Fruit fly (Drosophila melanogaster) whole organism, embryonic: ENCODE results near the gene CG32259.

Experiments used
- Atf6 ChIP-seq: fragments of 200-800 bp; sonication (Bioruptor generic); IDR thresholded peaks from 2 replicates; pipeline ENCODE4 v1.3.6; 2022; ENCODE audit warnings: missing biosample characterization, missing genetic modification characterization
- Awh ChIP-seq: fragments of 200-800 bp; sonication (Bioruptor generic); IDR thresholded peaks from 2 replicates; pipeline ENCODE4, ENCODE4 v1.3.6; 2022; ENCODE audit warnings: missing biosample characterization, missing genetic modification characterization
- Bteb2 ChIP-seq: fragments of 200-800 bp; sonication (Bioruptor generic); optimal IDR thresholded peaks from 2 replicates; lab custom pipeline; 2016; ENCODE audit warnings: missing biosample characterization, missing genetic modification characterization
- CG10366 ChIP-seq: fragments of 200-800 bp; sonication (Bioruptor generic); IDR thresholded peaks from 2 replicates; pipeline ENCODE4 v1.3.6; 2022; ENCODE audit warnings: missing biosample characterization, missing genetic modification characterization
- CG10431 ChIP-seq: fragments of 200-800 bp; sonication (Bioruptor generic); optimal IDR thresholded peaks from 3 replicates; lab custom pipeline; 2018; ENCODE audit warnings: missing biosample characterization, mild to moderate bottlenecking, missing genetic modification characterization
- CG10959 ChIP-seq: fragments of 200-800 bp; sonication (Bioruptor generic); IDR thresholded peaks from 2 replicates; pipeline ENCODE4 v1.3.6; 2022; ENCODE audit warnings: missing biosample characterization, missing genetic modification characterization
- CG11093 ChIP-seq: fragments of 200-800 bp; sonication (Bioruptor generic); IDR thresholded peaks from 3 replicates; pipeline ENCODE4 v1.3.6; 2022; ENCODE audit warnings: missing biosample characterization, missing genetic modification characterization
- CG11247 ChIP-seq: fragments of 200-800 bp; sonication (Bioruptor generic); IDR thresholded peaks from 2 replicates; pipeline ENCODE4 v1.3.6; 2022; ENCODE audit warnings: missing biosample characterization, missing genetic modification characterization
- CG11456 ChIP-seq: fragments of 200-800 bp; sonication (Bioruptor generic); IDR thresholded peaks from 3 replicates; pipeline ENCODE4 v1.3.6; 2022; ENCODE audit warnings: missing biosample characterization, missing genetic modification characterization
- CG12071 ChIP-seq: fragments of 200-800 bp; sonication (Bioruptor generic); optimal IDR thresholded peaks from 3 replicates; lab custom pipeline; 2018; ENCODE audit warnings: missing biosample characterization, mild to moderate bottlenecking, missing genetic modification characterization
- CG12155 ChIP-seq: fragments of 200-800 bp; sonication (Bioruptor generic); optimal IDR thresholded peaks from 3 replicates; lab custom pipeline; 2016; ENCODE audit warnings: missing biosample characterization, missing genetic modification characterization
- CG12659 ChIP-seq: fragments of 200-800 bp; sonication (Bioruptor generic); optimal IDR thresholded peaks from 3 replicates; lab custom pipeline; 2017; ENCODE audit warnings: mild to moderate bottlenecking, missing biosample characterization, missing genetic modification reagents, missing genetic modification characterization
- CG14050 ChIP-seq: fragments of 200-800 bp; sonication (Bioruptor generic); IDR thresholded peaks from 3 replicates; pipeline ENCODE4 v1.3.6; 2022; ENCODE audit warnings: missing biosample characterization, missing genetic modification characterization
- CG1529 ChIP-seq: fragments of 200-800 bp; sonication (Bioruptor generic); optimal IDR thresholded peaks from 3 replicates; lab custom pipeline; 2018; ENCODE audit warnings: missing biosample characterization, missing genetic modification characterization
- CG16815 ChIP-seq: fragments of 200-800 bp; sonication (Bioruptor generic); optimal IDR thresholded peaks from 3 replicates; lab custom pipeline; 2017; ENCODE audit warnings: missing biosample characterization, mild to moderate bottlenecking, missing genetic modification characterization
- CG2116 ChIP-seq: fragments of 200-800 bp; sonication (Bioruptor generic); optimal IDR thresholded peaks from 3 replicates; lab custom pipeline; 2018; ENCODE audit warnings: missing biosample characterization, mild to moderate bottlenecking, missing genetic modification characterization
- CG2120 ChIP-seq: fragments of 200-800 bp; sonication (Bioruptor generic); optimal IDR thresholded peaks from 3 replicates; lab custom pipeline; 2016; ENCODE audit warnings: missing biosample characterization, missing genetic modification characterization
- CG2678 ChIP-seq: fragments of 200-800 bp; sonication (Bioruptor generic); optimal IDR thresholded peaks from 3 replicates; lab custom pipeline; 2019; ENCODE audit warnings: missing biosample characterization, mild to moderate bottlenecking, missing genetic modification characterization, moderate library complexity
- CG30403 ChIP-seq: fragments of 200-800 bp; sonication (Bioruptor generic); optimal IDR thresholded peaks from 3 replicates; lab custom pipeline; 2016; ENCODE audit warnings: missing biosample characterization, missing genetic modification characterization
- CG31441 ChIP-seq: fragments of 200-800 bp; sonication (Bioruptor generic); IDR thresholded peaks from 2 replicates; pipeline ENCODE4 v1.3.6; 2022; ENCODE audit warnings: missing biosample characterization, missing genetic modification characterization
- CG3163 ChIP-seq: fragments of 200-800 bp; sonication (Bioruptor generic); optimal IDR thresholded peaks from 3 replicates; lab custom pipeline; 2016; ENCODE audit warnings: missing biosample characterization, missing genetic modification characterization
- CG4328 ChIP-seq: fragments of 200-800 bp; sonication (Bioruptor generic); optimal IDR thresholded peaks from 3 replicates; lab custom pipeline; 2017; ENCODE audit warnings: missing biosample characterization, missing genetic modification reagents, missing genetic modification characterization
- CG5953 ChIP-seq: fragments of 200-800 bp; sonication (Bioruptor generic); IDR thresholded peaks from 2 replicates; pipeline ENCODE4 v1.3.6; 2022; ENCODE audit warnings: missing biosample characterization, missing genetic modification characterization
- CG6683 ChIP-seq: fragments of 200-800 bp; sonication (Bioruptor generic); optimal IDR thresholded peaks from 2 replicates; lab custom pipeline; 2017; ENCODE audit warnings: missing biosample characterization, mild to moderate bottlenecking, missing genetic modification characterization, missing genetic modification reagents
- CG7372 ChIP-seq: fragments of 200-800 bp; sonication (Bioruptor generic); IDR thresholded peaks from 2 replicates; pipeline ENCODE4 v1.3.6; 2022; ENCODE audit warnings: missing biosample characterization, missing genetic modification characterization
- CG7786 ChIP-seq: fragments of 200-800 bp; sonication (Bioruptor generic); optimal IDR thresholded peaks from 2 replicates; lab custom pipeline; 2016; ENCODE audit warnings: missing biosample characterization, missing genetic modification characterization
- CG9609 ChIP-seq: fragments of 200-800 bp; sonication (Bioruptor generic); optimal IDR thresholded peaks from 3 replicates; lab custom pipeline; 2016; ENCODE audit warnings: missing biosample characterization, missing genetic modification characterization
- Chrac-16 ChIP-seq: fragments of 200-800 bp; sonication (Bioruptor generic); optimal IDR thresholded peaks from 3 replicates; lab custom pipeline; 2016; ENCODE audit warnings: missing biosample characterization, missing genetic modification characterization
- HLH54F ChIP-seq: fragments of 200-800 bp; sonication (Bioruptor generic); optimal IDR thresholded peaks from 3 replicates; lab custom pipeline; 2016; ENCODE audit warnings: missing biosample characterization, missing genetic modification characterization
- PHDP ChIP-seq: fragments of 200-800 bp; sonication (Bioruptor generic); optimal IDR thresholded peaks from 3 replicates; lab custom pipeline; 2018; ENCODE audit warnings: missing biosample characterization, mild to moderate bottlenecking, missing genetic modification characterization, moderate library complexity
- Scr ChIP-seq: fragments of 200-800 bp; sonication (Bioruptor generic); IDR thresholded peaks from 2 replicates; pipeline ENCODE4 v1.3.6; 2022; ENCODE audit warnings: missing biosample characterization, missing genetic modification characterization; ENCODE audit not compliant: partially characterized antibody
- Xrp1 ChIP-seq: fragments of 200-800 bp; sonication (Bioruptor generic); IDR thresholded peaks from 2 replicates; pipeline ENCODE4 v1.3.6; 2022; ENCODE audit warnings: missing biosample characterization, missing genetic modification characterization
- crc ChIP-seq: fragments of 200-800 bp; sonication (Bioruptor generic); optimal IDR thresholded peaks from 2 replicates; lab custom pipeline; 2016; ENCODE audit warnings: missing biosample characterization, missing genetic modification characterization
- fd96Cb ChIP-seq: fragments of 200-800 bp; sonication (Bioruptor generic); optimal IDR thresholded peaks from 2 replicates; lab custom pipeline; 2018; ENCODE audit warnings: missing biosample characterization, mild to moderate bottlenecking, missing genetic modification characterization, moderate library complexity
- fru ChIP-seq: fragments of >200 bp; optimal IDR thresholded peaks from 2 replicates; lab custom pipeline; 2017
- gcm ChIP-seq: fragments of 200-800 bp; sonication (Bioruptor generic); optimal IDR thresholded peaks from 2 replicates; lab custom pipeline; 2019; ENCODE audit warnings: missing biosample characterization, mild to moderate bottlenecking, missing genetic modification characterization, moderate library complexity
- gt ChIP-seq: fragments of 200-800 bp; sonication (Bioruptor generic); IDR thresholded peaks from 2 replicates; pipeline ENCODE4 v1.3.6; 2022; ENCODE audit warnings: missing biosample characterization, missing genetic modification characterization
- ham ChIP-seq: fragments of 200-800 bp; sonication (Bioruptor generic); IDR thresholded peaks from 2 replicates; pipeline ENCODE4 v1.3.6; 2022; ENCODE audit warnings: missing biosample characterization, missing genetic modification characterization
- lmd ChIP-seq: fragments of 200-800 bp; sonication (Bioruptor generic); IDR thresholded peaks from 2 replicates; pipeline ENCODE4 v1.3.6; 2022; ENCODE audit warnings: missing biosample characterization, missing genetic modification characterization
- nom ChIP-seq: fragments of 200-800 bp; sonication (Bioruptor generic); optimal IDR thresholded peaks from 2 replicates; lab custom pipeline; 2017; ENCODE audit warnings: missing biosample characterization, missing genetic modification characterization, mild to moderate bottlenecking, moderate library complexity, missing genetic modification reagents
- onecut ChIP-seq: fragments of 200-800 bp; sonication (Bioruptor generic); IDR thresholded peaks from 2 replicates; pipeline ENCODE4 v1.3.6; 2022; ENCODE audit warnings: missing biosample characterization, missing genetic modification characterization
- pfk ChIP-seq: fragments of 200-800 bp; sonication (Bioruptor generic); optimal IDR thresholded peaks from 2 replicates; lab custom pipeline; 2018; ENCODE audit warnings: missing biosample characterization, mild to moderate bottlenecking, missing genetic modification characterization, moderate library complexity
- prd ChIP-seq, 3 experiments: fragments of >200 bp in 2 of 3; fragments of 200-800 bp in 1 of 3; sonication (Bioruptor generic) in 1 of 3; optimal IDR thresholded peaks in 2 of 3; IDR thresholded peaks in 1 of 3; 2 replicates in 2 of 3; 3 replicates in 1 of 3; pipeline versions ENCODE4 v1.3.6 to Lab custom; 2017 to 2022; ENCODE audit warnings: missing biosample characterization in 1 of 3, missing genetic modification characterization in 1 of 3
- psq ChIP-seq: fragments of 200-800 bp; sonication (Bioruptor generic); optimal IDR thresholded peaks from 2 replicates; lab custom pipeline; 2017; ENCODE audit warnings: missing biosample characterization, missing genetic modification characterization
- rib ChIP-seq: fragments of 200-800 bp; sonication (Bioruptor generic); IDR thresholded peaks from 2 replicates; pipeline ENCODE4 v1.3.6; 2022; ENCODE audit warnings: missing biosample characterization, missing genetic modification characterization
- shn ChIP-seq: fragments of 200-800 bp; sonication (Bioruptor generic); optimal IDR thresholded peaks from 3 replicates; lab custom pipeline; 2016; ENCODE audit warnings: missing biosample characterization, missing genetic modification characterization
- so ChIP-seq: fragments of 200-800 bp; sonication (Bioruptor generic); IDR thresholded peaks from 3 replicates; pipeline ENCODE4 v1.3.6; 2022; ENCODE audit warnings: missing biosample characterization, missing genetic modification characterization
- tin ChIP-seq: fragments of 200-800 bp; sonication (Bioruptor generic); optimal IDR thresholded peaks from 3 replicates; lab custom pipeline; 2016; ENCODE audit warnings: missing biosample characterization, missing genetic modification characterization
- zen2 ChIP-seq: fragments of 200-800 bp; sonication (Bioruptor generic); IDR thresholded peaks from 3 replicates; pipeline ENCODE4 v1.3.6; 2022; ENCODE audit warnings: missing biosample characterization, missing genetic modification characterization; ENCODE audit not compliant: partially characterized antibody
- zfh1 ChIP-seq: fragments of 200-800 bp; sonication (Bioruptor generic); IDR thresholded peaks from 3 replicates; pipeline ENCODE4 v1.3.6; 2022; ENCODE audit warnings: missing biosample characterization, missing genetic modification characterization
- zfh2 ChIP-seq: fragments of 200-800 bp; sonication (Bioruptor generic); optimal IDR thresholded peaks from 2 replicates; lab custom pipeline; 2016; ENCODE audit warnings: missing biosample characterization, missing genetic modification characterization

The CG32259 gene

dm6 chr3L:4102496-4103257 is 33.5 kb downstream of the CG32259 start, which contains the start of gene CG14995 (continued):
- TF ChIP-seq CG5953 (GFP tag; lab: Robert Waterston, UW) (no peak), lmd (no peak), CG10366 (no peak), CG12659 (GFP tag; lab: Kevin White, UChicago) (peak; percentile 11), CG4328 (GFP tag; lab: Kevin White, UChicago) (peak; percentile 29), CG9609 (GFP tag; lab: Kevin White, UChicago) (no peak), psq (GFP tag; lab: Kevin White, UChicago) (peak; percentile 92), CG30403 (GFP tag; lab: Kevin White, UChicago) (no peak), fru (lab: Kevin White, UChicago) (no peak), nom (GFP tag; lab: Kevin White, UChicago) (peak; percentile 77), gcm (GFP tag; lab: Kevin White, UChicago) (no peak), Chrac-16 (GFP tag; lab: Kevin White, UChicago) (no peak), zfh2 (GFP tag; lab: Kevin White, UChicago) (no peak), CG2678 (tag; lab: Kevin White, UChicago) (peak; percentile 33), onecut (GFP tag; lab: Robert Waterston, UW) (no peak), CG14050 (GFP tag; lab: Robert Waterston, UW) (no peak), CG7372 (no peak), gt (GFP tag; lab: Robert Waterston, UW) (no peak), CG16815 (GFP tag; lab: Kevin White, UChicago) (no peak), CG11247 (GFP tag; lab: Robert Waterston, UW) (no peak), prd (optimal IDR thresholded peaks at IDR 0.05; lab: Kevin White, UChicago) (no peak), prd (GFP tag; IDR thresholded peaks at IDR 0.05; lab: Robert Waterston, UW) (no peak), CG11456 (GFP tag; lab: Robert Waterston, UW) (no peak), CG1529 (GFP tag; lab: Kevin White, UChicago) (no peak), zen2 (GFP tag; lab: Robert Waterston, UW) (no peak; the same call in 1 of the 3 replicates), CG2120 (GFP tag; lab: Kevin White, UChicago) (no peak), CG2116 (peak; percentile 30), CG12155 (GFP tag; lab: Kevin White, UChicago) (no peak), CG3163 (peak; percentile 31), so (no peak), Scr (GFP tag; lab: Robert Waterston, UW) (peak; percentile 67), CG10431 (GFP tag; lab: Kevin White, UChicago) (no peak), Awh (no peak), CG11093 (GFP tag; lab: Robert Waterston, UW) (no peak), ham (GFP tag; lab: Robert Waterston, UW) (no peak), tin (no peak), crc (no peak), Xrp1 (GFP tag; lab: Robert Waterston, UW) (no peak), CG31441 (GFP tag; lab: Robert Waterston, UW) (no peak), pfk (GFP tag; lab: Kevin White, UChicago) (no peak), CG10959 (GFP tag; lab: Robert Waterston, UW) (no peak), CG7786 (GFP tag; lab: Kevin White, UChicago) (no peak), zfh1 (GFP tag; lab: Robert Waterston, UW) (no peak), CG6683 (GFP tag; lab: Kevin White, UChicago) (no peak), Bteb2 (GFP tag; lab: Kevin White, UChicago) (no peak), rib (GFP tag; lab: Robert Waterston, UW) (no peak), Atf6 (GFP tag; lab: Robert Waterston, UW) (peak; percentile 42; the same call in 1 of the 2 replicates), HLH54F (GFP tag; lab: Kevin White, UChicago) (no peak), CG12071 (peak; percentile 61), shn (GFP tag; lab: Kevin White, UChicago) (no peak), PHDP (tag; lab: Kevin White, UChicago) (peak; percentile 50), fd96Cb (no peak)
